Fruit fly (Drosophila melanogaster) whole organism, pupa: ENCODE data around the gene Rpt2.

Experiments
- CG13204 ChIP-seq: fragments of 200-800 bp; sonication (Bioruptor generic); optimal IDR thresholded peaks from 2 replicates; lab custom pipeline; 2018; ENCODE audit warnings: missing biosample characterization, mild to moderate bottlenecking, missing genetic modification characterization, moderate library complexity
- CG15710 ChIP-seq: fragments of 200-800 bp; sonication (Bioruptor generic); optimal IDR thresholded peaks from 2 replicates; lab custom pipeline; 2018; ENCODE audit warnings: missing biosample characterization, mild to moderate bottlenecking, missing genetic modification characterization, moderate library complexity
- CG8301 ChIP-seq: fragments of 200-800 bp; sonication (Bioruptor generic); optimal IDR thresholded peaks from 2 replicates; lab custom pipeline; 2018; ENCODE audit warnings: missing biosample characterization, mild to moderate bottlenecking, missing genetic modification characterization
- EcR ChIP-seq: fragments of 200-800 bp; sonication (Bioruptor generic); optimal IDR thresholded peaks from 3 replicates; lab custom pipeline; 2019; ENCODE audit warnings: missing biosample characterization, missing genetic modification characterization, mild to moderate bottlenecking, moderate library complexity, missing genetic modification reagents
- Ets98B ChIP-seq: fragments of 200-800 bp; sonication (Bioruptor generic); IDR thresholded peaks from 2 replicates; pipeline ENCODE4 v1.3.6; 2022; ENCODE audit warnings: missing biosample characterization, missing genetic modification characterization
- gl ChIP-seq: fragments of 200-800 bp; sonication (Bioruptor generic); optimal IDR thresholded peaks from 2 replicates; lab custom pipeline; 2018; ENCODE audit warnings: missing biosample characterization, mild to moderate bottlenecking, missing genetic modification characterization

DNA sequence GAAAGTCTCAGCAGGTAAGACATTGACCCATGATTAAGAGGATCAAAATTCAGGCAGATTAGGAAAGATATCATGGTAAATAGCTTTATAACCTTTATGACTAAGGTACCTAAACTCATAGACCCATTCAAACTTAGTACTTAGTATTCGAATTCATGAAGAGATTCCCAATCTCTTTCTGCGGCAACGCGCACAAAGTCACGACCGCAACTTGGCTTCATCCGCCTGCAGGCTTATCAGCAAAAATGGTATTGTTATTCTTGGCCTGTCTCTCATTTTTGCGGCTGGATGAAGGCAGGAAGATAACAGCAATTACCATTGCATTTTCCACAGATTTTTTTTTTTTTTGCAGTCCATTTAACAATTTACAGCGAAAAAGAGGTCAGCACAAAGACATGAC lies 51.1 kb downstream of the Rpt2 start:
- no peak for TF ChIP-seq gl
- TF ChIP-seq Ets98B (GFP tag; lab: Robert Waterston, UW): no peak
- TF ChIP-seq CG8301: no peak
- TF ChIP-seq EcR: no peak
- TF ChIP-seq CG15710: no peak
- no peak for TF ChIP-seq CG13204 (GFP tag; lab: Kevin White, UChicago)
